4 fruit fly cellular contexts compared by ENCODE assay signal in genomic region chr2L:9333300-9333876, dm6.
TF ChIP-seq lines count a peak whose summit lies in the region.

Gene Eaat1 (plus strand): TSS chr2L:9333567.

- TF ChIP-seq CTCF in whole organism, embryonic (GFP tag; optimal IDR thresholded peaks at IDR 0.05; lab: Kevin White, UChicago), result no peak

TF ChIP-seq in whole organism, adult, 20 proteins besides CTCF, POLR2A, EP300 and RAD21:
- TF ChIP-seq CG1620 (GFP tag; optimal IDR thresholded peaks at IDR 0.05; lab: Kevin White, UChicago) (peak; percentile 4), CG7045 (GFP tag; optimal IDR thresholded peaks at IDR 0.05; lab: Kevin White, UChicago) (no peak), CG7101 (tag; optimal IDR thresholded peaks at IDR 0.05; lab: Kevin White, UChicago) (no peak), cnc (optimal IDR thresholded peaks at IDR 0.05; lab: Kevin White, UChicago) (no peak), kay (GFP tag; lab: Kevin White, UChicago; ENCODE audit: borderline replicate concordance) (no peak), Crg-1 (GFP tag; optimal IDR thresholded peaks at IDR 0.05; lab: Kevin White, UChicago) (no peak), pad (GFP tag; optimal IDR thresholded peaks at IDR 0.05; lab: Kevin White, UChicago) (no peak), CG12768 (GFP tag; optimal IDR thresholded peaks at IDR 0.05; lab: Kevin White, UChicago) (peak; percentile 38), CG14711 (tag; optimal IDR thresholded peaks at IDR 0.05; lab: Kevin White, UChicago) (no peak), Hr96 (GFP tag; optimal IDR thresholded peaks at IDR 0.05; lab: Kevin White, UChicago) (no peak), cic (GFP tag; optimal IDR thresholded peaks at IDR 0.05; lab: Kevin White, UChicago) (peak; percentile 99), Mnt (GFP tag; optimal IDR thresholded peaks at IDR 0.05; lab: Kevin White, UChicago) (peak; percentile 76), bab1 (GFP tag; optimal IDR thresholded peaks at IDR 0.05; lab: Kevin White, UChicago) (no peak)

TF ChIP-seq in whole organism, embryonic, 481 proteins besides CTCF, POLR2A, EP300 and RAD21:
- TF ChIP-seq CG7372 (GFP tag; IDR thresholded peaks at IDR 0.05; lab: Robert Waterston, UW) (peak; percentile 66), Pdp1 (GFP tag; optimal IDR thresholded peaks at IDR 0.05; lab: Kevin White, UChicago) (peak in 1 of 2 experiments; percentile 3), ara (GFP tag; IDR thresholded peaks at IDR 0.05; lab: Robert Waterston, UW) (no peak), chinmo (GFP tag; IDR thresholded peaks at IDR 0.05; lab: Robert Waterston, UW; ENCODE audit: partially characterized antibody) (0 out of 4 replicates have a peak, but pooled peaks have one; percentile 14), Adf1 (GFP tag; IDR thresholded peaks at IDR 0.05; lab: Robert Waterston, UW) (peak; percentile 90), CG6791 (GFP tag; IDR thresholded peaks at IDR 0.05; lab: Robert Waterston, UW; ENCODE audit: partially characterized antibody) (no peak), dmrt11E (tag; optimal IDR thresholded peaks at IDR 0.05; lab: Kevin White, UChicago) (no peak), CG11093 (GFP tag; IDR thresholded peaks at IDR 0.05; lab: Robert Waterston, UW) (no peak), ci (GFP tag; IDR thresholded peaks at IDR 0.05; lab: Robert Waterston, UW) (no peak), Med (GFP tag; lab: Kevin White, UChicago) (peak; percentile 67), CG1602 (GFP tag; optimal IDR thresholded peaks at IDR 0.05; lab: Kevin White, UChicago) (no peak)
TF ChIP-seq in whole organism, embryonic: peak in this region for 5.

TF ChIP-seq in whole organism, prepupa, 60 proteins besides CTCF, POLR2A, EP300 and RAD21:
- TF ChIP-seq CG16779 (tag; optimal IDR thresholded peaks at IDR 0.05; lab: Kevin White, UChicago) (peak; percentile 41), svp (GFP tag; lab: Kevin White, UChicago) (peak; percentile 22), CG10669 (GFP tag; optimal IDR thresholded peaks at IDR 0.05; lab: Kevin White, UChicago) (no peak)

TF ChIP-seq in whole organism, wandering third instar larva, 38 proteins besides CTCF, POLR2A, EP300 and RAD21:
- TF ChIP-seq Rel (GFP tag; optimal IDR thresholded peaks at IDR 0.05; lab: Kevin White, UChicago) (no peak), Rel (tag; optimal IDR thresholded peaks at IDR 0.05; lab: Kevin White, UChicago) (peak; percentile 22), GATAd (GFP tag; optimal IDR thresholded peaks at IDR 0.05; lab: Kevin White, UChicago) (no peak), Mio (GFP tag; optimal IDR thresholded peaks at IDR 0.05; lab: Kevin White, UChicago) (no peak)
TF ChIP-seq in whole organism, wandering third instar larva: peak in this region for 1.
